Fruit fly (Drosophila melanogaster) whole organism, adult: Measurements from ENCODE around the gene Mtr4.

Experiments used
- CG1620 ChIP-seq: fragments of 200-800 bp; sonication (Bioruptor generic); optimal IDR thresholded peaks from 2 replicates; lab custom pipeline; 2016; ENCODE audit warnings: missing biosample characterization, missing genetic modification characterization
- CG7045 ChIP-seq: fragments of 200-800 bp; sonication (Bioruptor generic); optimal IDR thresholded peaks from 2 replicates; lab custom pipeline; 2017; ENCODE audit warnings: missing biosample characterization, mild to moderate bottlenecking, missing genetic modification characterization
- Clk ChIP-seq: fragments of 200-800 bp; sonication (Bioruptor generic); optimal IDR thresholded peaks from 2 replicates; lab custom pipeline; 2017; ENCODE audit warnings: missing biosample characterization, missing genetic modification characterization
- Crg-1 ChIP-seq: fragments of 200-800 bp; sonication (Bioruptor generic); optimal IDR thresholded peaks from 2 replicates; lab custom pipeline; 2016; ENCODE audit warnings: missing biosample characterization, missing genetic modification characterization
- Hr96 ChIP-seq: fragments of 200-800 bp; sonication (Bioruptor generic); optimal IDR thresholded peaks from 2 replicates; lab custom pipeline; 2016; ENCODE audit warnings: missing biosample characterization, missing genetic modification characterization
- bab1 ChIP-seq: fragments of 200-800 bp; sonication (Bioruptor generic); optimal IDR thresholded peaks from 3 replicates; lab custom pipeline; 2019; ENCODE audit warnings: missing biosample characterization, mild to moderate bottlenecking, missing genetic modification characterization, moderate library complexity
- cnc ChIP-seq, 2 experiments: fragments of >200 bp; optimal IDR thresholded peaks; 2 replicates each; lab custom pipeline; 2017
- kay ChIP-seq: fragments of 200-800 bp; sonication (Bioruptor generic); peaks from one replicate; lab custom pipeline; 2016; ENCODE audit warnings: missing biosample characterization, missing genetic modification characterization, borderline replicate concordance
- ovo ChIP-seq: fragments of 200-800 bp; sonication (Bioruptor generic); optimal IDR thresholded peaks from 2 replicates; lab custom pipeline; 2016; ENCODE audit warnings: missing biosample characterization, missing genetic modification characterization
- pad ChIP-seq: fragments of 200-800 bp; sonication (Bioruptor generic); optimal IDR thresholded peaks from 3 replicates; lab custom pipeline; 2017; ENCODE audit warnings: missing biosample characterization, missing genetic modification characterization, mild to moderate bottlenecking, moderate library complexity, missing genetic modification reagents

DNA sequence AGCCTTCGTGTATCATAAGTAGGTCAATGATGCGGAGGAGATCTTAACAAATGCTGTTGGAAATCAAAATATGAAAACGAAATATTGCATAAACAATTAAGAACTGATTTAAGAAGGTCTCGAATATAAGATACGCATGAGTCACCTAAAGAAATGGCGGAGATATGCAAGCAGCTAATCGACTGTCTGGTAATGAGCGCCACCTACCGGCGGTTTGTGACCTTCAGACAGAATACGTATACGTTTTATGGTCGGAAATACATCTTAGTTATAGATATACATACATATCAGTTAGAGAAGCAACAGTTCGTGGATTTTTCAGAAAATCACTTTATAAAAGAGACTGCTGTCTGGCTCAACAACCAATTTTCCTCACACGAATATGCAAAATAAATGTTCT lies 30.9 kb downstream of the Mtr4 start:
- TF ChIP-seq CG1620 (GFP tag; lab: Kevin White, UChicago) (no peak), cnc (optimal IDR thresholded peaks at IDR 0.05; lab: Kevin White, UChicago) (no peak), bab1 (GFP tag; lab: Kevin White, UChicago) (no peak), kay (GFP tag; lab: Kevin White, UChicago) (no peak), Hr96 (GFP tag; lab: Kevin White, UChicago) (no peak), ovo (GFP tag; lab: Kevin White, UChicago) (no peak), Crg-1 (GFP tag; lab: Kevin White, UChicago) (no peak), CG7045 (GFP tag; lab: Kevin White, UChicago) (no peak), pad (GFP tag; lab: Kevin White, UChicago) (no peak), Clk (GFP tag; lab: Kevin White, UChicago) (no peak)
